Worm (Caenorhabditis elegans): ENCODE measurements around the gene ZK622.1.
A peak's percentile ranks its signal among the peaks of the same experiment; 100 is the strongest.

ZK622.1 gene

ce11 chrII:5330206-5330686 lies 36.6 kb downstream of the ZK622.1 start (continued):
- TF ChIP-seq pros-1 (tag; optimal IDR thresholded peaks at IDR 0.05) (no peak), mec-3 (tag; optimal IDR thresholded peaks at IDR 0.05; ENCODE audit: borderline replicate concordance) (no peak), tbx-7 (tag; optimal IDR thresholded peaks at IDR 0.05) (no peak), elt-2 (tag; optimal IDR thresholded peaks at IDR 0.05) (peak; percentile 59), ceh-30 (tag; optimal IDR thresholded peaks at IDR 0.05) (no peak), npax-4 (tag; optimal IDR thresholded peaks at IDR 0.05) (no peak), hlh-15 (tag; optimal IDR thresholded peaks at IDR 0.05) (no peak), unc-55 (GFP tag; optimal IDR thresholded peaks at IDR 0.05) (peak; percentile 88), hlh-6 (tag; optimal IDR thresholded peaks at IDR 0.05) (no peak), nfya-1 (tag; optimal IDR thresholded peaks at IDR 0.05) (peak; percentile 70), odd-2 (tag; optimal IDR thresholded peaks at IDR 0.05) (no peak), unc-86 (tag; optimal IDR thresholded peaks at IDR 0.05) (no peak), unc-3 (GFP tag; conservative IDR thresholded peaks at IDR 0.05) (no peak), unc-3 (tag; optimal IDR thresholded peaks at IDR 0.05) (no peak), ets-4 (tag; optimal IDR thresholded peaks at IDR 0.05) (no peak), lin-11 (tag; optimal IDR thresholded peaks at IDR 0.05) (no peak), nhr-232 (tag; optimal IDR thresholded peaks at IDR 0.05) (no peak), C08G9.2 (tag; optimal IDR thresholded peaks at IDR 0.05) (no peak), fax-1 (tag; optimal IDR thresholded peaks at IDR 0.05) (no peak), ceh-19 (GFP tag; optimal IDR thresholded peaks at IDR 0.05) (no peak), tbx-2 (tag; optimal IDR thresholded peaks at IDR 0.05) (no peak), che-1 (tag; optimal IDR thresholded peaks at IDR 0.05) (no peak), sdc-2 (tag; optimal IDR thresholded peaks at IDR 0.05) (no peak), lim-6 (tag; optimal IDR thresholded peaks at IDR 0.05) (no peak), pqm-1 (tag; optimal IDR thresholded peaks at IDR 0.05) (peak; percentile 55), fkh-6 (tag; optimal IDR thresholded peaks at IDR 0.05) (no peak), ceh-24 (tag; optimal IDR thresholded peaks at IDR 0.05) (no peak), zip-5 (tag; optimal IDR thresholded peaks at IDR 0.05) (no peak), ref-2 (tag; optimal IDR thresholded peaks at IDR 0.05) (no peak), C38D4.7 (GFP tag; optimal IDR thresholded peaks at IDR 0.05) (no peak), pax-1 (tag; optimal IDR thresholded peaks at IDR 0.05) (peak; percentile 52), ceh-18 (tag; optimal IDR thresholded peaks at IDR 0.05) (peak; percentile 57), K09A11.1 (tag; optimal IDR thresholded peaks at IDR 0.05; ENCODE audit: insufficient read depth) (no peak), ama-1 (optimal IDR thresholded peaks at IDR 0.05) (no peak), pha-4 (tag; optimal IDR thresholded peaks at IDR 0.05) (no peak), Y22D7AL.16 (tag; optimal IDR thresholded peaks at IDR 0.05) (no peak)

- no peak for TF ChIP-seq ceh-18 (tag; optimal IDR thresholded peaks at IDR 0.05)
- TF ChIP-seq C08G9.2 (tag; optimal IDR thresholded peaks at IDR 0.05), result no peak
- no peak for TF ChIP-seq sox-4 (tag; optimal IDR thresholded peaks at IDR 0.05)
- TF ChIP-seq ceh-14 (tag; optimal IDR thresholded peaks at IDR 0.05), result no peak
- TF ChIP-seq nhr-232 (tag; optimal IDR thresholded peaks at IDR 0.05), result no peak
- no peak for TF ChIP-seq ceh-19 (GFP tag; optimal IDR thresholded peaks at IDR 0.05)
- TF ChIP-seq dve-1 (tag; optimal IDR thresholded peaks at IDR 0.05), result no peak
- no peak for TF ChIP-seq pha-2 (tag; optimal IDR thresholded peaks at IDR 0.05)
- TF ChIP-seq K02D7.2 (tag; optimal IDR thresholded peaks at IDR 0.05), result no peak
- TF ChIP-seq unc-42 (tag; optimal IDR thresholded peaks at IDR 0.05), result no peak
- no peak for TF ChIP-seq unc-3 (GFP tag; conservative IDR thresholded peaks at IDR 0.05)
- no peak for TF ChIP-seq unc-3 (tag; optimal IDR thresholded peaks at IDR 0.05)
- no peak for TF ChIP-seq sox-2 (GFP tag; IDR thresholded peaks at IDR 0.05)
- TF ChIP-seq ceh-9 (tag; optimal IDR thresholded peaks at IDR 0.05), result no peak
These were observed 38.2 kb downstream of the ZK622.1 start for ce11 chrII:5331677-5332303.

All from whole organism, late embryonic.